Fruit fly (Drosophila melanogaster) whole organism, embryonic: ENCODE measurements around the gene CG34162.

Experiments used
- ATbp ChIP-seq: fragments of 200-800 bp; sonication (Bioruptor generic); optimal IDR thresholded peaks from 2 replicates; lab custom pipeline; 2017; ENCODE audit warnings: missing biosample characterization, mild to moderate bottlenecking, missing genetic modification characterization, missing genetic modification reagents
- Asciz ChIP-seq: fragments of 200-800 bp; sonication (Bioruptor generic); optimal IDR thresholded peaks from 2 replicates; lab custom pipeline; 2017; ENCODE audit warnings: missing biosample characterization, mild to moderate bottlenecking, missing genetic modification characterization, missing genetic modification reagents
- Blimp-1 ChIP-seq: fragments of 200-800 bp; sonication (Bioruptor generic); optimal IDR thresholded peaks from 3 replicates; lab custom pipeline; 2018; ENCODE audit warnings: missing biosample characterization, missing genetic modification characterization, mild to moderate bottlenecking, moderate library complexity, missing genetic modification reagents
- C15 ChIP-seq: fragments of 200-800 bp; sonication (Bioruptor generic); IDR thresholded peaks from 3 replicates; pipeline ENCODE4 v1.3.6; 2022; ENCODE audit warnings: missing biosample characterization, missing genetic modification characterization
- CG10209 ChIP-seq: fragments of 200-800 bp; sonication (Bioruptor generic); optimal IDR thresholded peaks from 3 replicates; lab custom pipeline; 2017; ENCODE audit warnings: missing biosample characterization, mild to moderate bottlenecking, missing genetic modification characterization, missing genetic modification reagents
- CG10274 ChIP-seq: fragments of 200-800 bp; sonication (Bioruptor generic); optimal IDR thresholded peaks from 3 replicates; lab custom pipeline; 2017; ENCODE audit warnings: missing biosample characterization, mild to moderate bottlenecking, missing genetic modification characterization
- CG11504 ChIP-seq: fragments of 200-800 bp; sonication (Bioruptor generic); optimal IDR thresholded peaks from 3 replicates; lab custom pipeline; 2019; ENCODE audit warnings: missing biosample characterization, mild to moderate bottlenecking, missing genetic modification characterization, moderate library complexity
- CG12391 ChIP-seq: fragments of 200-800 bp; sonication (Bioruptor generic); optimal IDR thresholded peaks from 3 replicates; lab custom pipeline; 2018; ENCODE audit warnings: missing biosample characterization, mild to moderate bottlenecking, missing genetic modification characterization, moderate library complexity
- CG13296 ChIP-seq: fragments of 200-800 bp; sonication (Bioruptor generic); optimal IDR thresholded peaks from 3 replicates; lab custom pipeline; 2018; ENCODE audit warnings: missing biosample characterization, mild to moderate bottlenecking, missing genetic modification characterization
- CG13775 ChIP-seq: fragments of 200-800 bp; sonication (Bioruptor generic); optimal IDR thresholded peaks from 3 replicates; lab custom pipeline; 2017; ENCODE audit warnings: missing biosample characterization, mild to moderate bottlenecking, missing genetic modification characterization
- CG14667 ChIP-seq: fragments of 200-800 bp; sonication (Bioruptor generic); IDR thresholded peaks from 2 replicates; pipeline ENCODE4 v1.3.6; 2022; ENCODE audit warnings: missing biosample characterization, missing genetic modification characterization
- CG17328 ChIP-seq: fragments of 200-800 bp; sonication (Bioruptor generic); IDR thresholded peaks from 2 replicates; pipeline ENCODE4 v1.3.6; 2022; ENCODE audit warnings: missing biosample characterization, missing genetic modification characterization
- CG17359 ChIP-seq: fragments of 200-800 bp; sonication (Bioruptor generic); optimal IDR thresholded peaks from 3 replicates; lab custom pipeline; 2018; ENCODE audit warnings: missing biosample characterization, mild to moderate bottlenecking, missing genetic modification characterization, moderate library complexity
- CG30431 ChIP-seq: fragments of 200-800 bp; sonication (Bioruptor generic); optimal IDR thresholded peaks from 2 replicates; lab custom pipeline; 2017; ENCODE audit warnings: missing biosample characterization, missing genetic modification characterization
- CG3726 ChIP-seq: fragments of 200-800 bp; sonication (Bioruptor generic); IDR thresholded peaks from 3 replicates; pipeline ENCODE4, ENCODE4 v1.3.6; 2022; ENCODE audit warnings: missing biosample characterization, missing genetic modification characterization
- CG3847 ChIP-seq: fragments of 200-800 bp; sonication (Bioruptor generic); IDR thresholded peaks from 2 replicates; pipeline ENCODE4 v1.3.6; 2022; ENCODE audit warnings: missing biosample characterization, missing genetic modification characterization
- CG4424 ChIP-seq: fragments of 200-800 bp; sonication (Bioruptor generic); optimal IDR thresholded peaks from 3 replicates; lab custom pipeline; 2016; ENCODE audit warnings: missing biosample characterization, missing genetic modification characterization
- CG4820 ChIP-seq: fragments of 200-800 bp; sonication (Bioruptor generic); optimal IDR thresholded peaks from 3 replicates; lab custom pipeline; 2016; ENCODE audit warnings: missing biosample characterization, missing genetic modification characterization
- CG7372 ChIP-seq: fragments of 200-800 bp; sonication (Bioruptor generic); IDR thresholded peaks from 2 replicates; pipeline ENCODE4 v1.3.6; 2022; ENCODE audit warnings: missing biosample characterization, missing genetic modification characterization
- CG8924 ChIP-seq: fragments of 200-800 bp; optimal IDR thresholded peaks from 3 replicates; lab custom pipeline; 2019; ENCODE audit warnings: missing biosample characterization, mild to moderate bottlenecking, missing genetic modification characterization, moderate library complexity
- CG9797 ChIP-seq: fragments of 200-800 bp; sonication (Bioruptor generic); optimal IDR thresholded peaks from 3 replicates; lab custom pipeline; 2018; ENCODE audit warnings: missing biosample characterization, mild to moderate bottlenecking, missing genetic modification characterization
- CG9817 ChIP-seq: fragments of 200-800 bp; sonication (Bioruptor generic); optimal IDR thresholded peaks from 2 replicates; lab custom pipeline; 2018; ENCODE audit warnings: missing biosample characterization, mild to moderate bottlenecking, missing genetic modification characterization, moderate library complexity
- CG9932 ChIP-seq: fragments of 200-800 bp; sonication (Bioruptor generic); IDR thresholded peaks from 2 replicates; pipeline ENCODE4 v1.3.6; 2022; ENCODE audit warnings: missing biosample characterization, missing genetic modification characterization
- CoRest ChIP-seq: fragments of 200-800 bp; sonication (Bioruptor generic); optimal IDR thresholded peaks from 3 replicates; lab custom pipeline; 2018; ENCODE audit warnings: missing biosample characterization, mild to moderate bottlenecking, missing genetic modification characterization, moderate library complexity
- CrebB ChIP-seq: fragments of 200-800 bp; sonication (Bioruptor generic); optimal IDR thresholded peaks from 3 replicates; lab custom pipeline; 2018; ENCODE audit warnings: missing biosample characterization, mild to moderate bottlenecking, missing genetic modification characterization
- D ChIP-seq, 2 experiments: fragments of 200-800 bp in 1 of 2; fragments of >200 bp in 1 of 2; sonication (Bioruptor generic) in 1 of 2; optimal IDR thresholded peaks; 2 replicates in 1 of 2; 3 replicates in 1 of 2; lab custom pipeline; 2017; ENCODE audit warnings: mild to moderate bottlenecking in 1 of 2, missing biosample characterization in 1 of 2, missing genetic modification characterization in 1 of 2, missing genetic modification reagents in 1 of 2
- Drgx ChIP-seq: fragments of 200-800 bp; sonication (Bioruptor generic); IDR thresholded peaks from 2 replicates; pipeline ENCODE4 v1.3.6; 2022; ENCODE audit warnings: missing biosample characterization, missing genetic modification characterization
- E2f2 ChIP-seq: fragments of 200-800 bp; sonication (Bioruptor generic); IDR thresholded peaks from 2 replicates; pipeline ENCODE4 v1.3.6; 2022; ENCODE audit warnings: missing biosample characterization, missing genetic modification characterization
- Ets65A ChIP-seq: fragments of 200-800 bp; sonication (Bioruptor generic); peaks from one replicate; lab custom pipeline; 2016; ENCODE audit warnings: missing biosample characterization, missing genetic modification characterization
- Med ChIP-seq: fragments of 200-800 bp; sonication (Bioruptor generic); peaks from one replicate; lab custom pipeline; 2016; ENCODE audit warnings: missing biosample characterization, missing genetic modification characterization, mild to moderate bottlenecking, inconsistent platforms, moderate library complexity
- NFAT ChIP-seq: fragments of 200-800 bp; sonication (Bioruptor generic); IDR thresholded peaks from 2 replicates; pipeline ENCODE4 v1.3.6; 2022; ENCODE audit warnings: missing biosample characterization, missing genetic modification characterization
- Oli ChIP-seq: fragments of 200-800 bp; sonication (Bioruptor generic); optimal IDR thresholded peaks from 2 replicates; lab custom pipeline; 2018; ENCODE audit warnings: missing biosample characterization, mild to moderate bottlenecking, missing genetic modification characterization, moderate library complexity
- Rx ChIP-seq: fragments of 200-800 bp; sonication (Bioruptor generic); IDR thresholded peaks from 2 replicates; pipeline ENCODE4 v1.3.6; 2022; ENCODE audit warnings: missing biosample characterization, missing genetic modification characterization
- dmrt99B ChIP-seq: fragments of 200-800 bp; sonication (Bioruptor generic); optimal IDR thresholded peaks from 2 replicates; lab custom pipeline; 2018; ENCODE audit warnings: missing biosample characterization, mild to moderate bottlenecking, missing genetic modification characterization, moderate library complexity
- fu2 ChIP-seq: fragments of 200-800 bp; sonication (Bioruptor generic); optimal IDR thresholded peaks from 2 replicates; lab custom pipeline; 2016; ENCODE audit warnings: missing biosample characterization, missing genetic modification characterization
- lmd ChIP-seq: fragments of 200-800 bp; sonication (Bioruptor generic); IDR thresholded peaks from 2 replicates; pipeline ENCODE4 v1.3.6; 2022; ENCODE audit warnings: missing biosample characterization, missing genetic modification characterization
- luna ChIP-seq: fragments of 200-800 bp; sonication (Bioruptor generic); optimal IDR thresholded peaks from 2 replicates; lab custom pipeline; 2016; ENCODE audit warnings: missing biosample characterization, missing genetic modification characterization
- slbo ChIP-seq: fragments of 200-800 bp; sonication (Bioruptor generic); IDR thresholded peaks from 2 replicates; pipeline ENCODE4 v1.3.6; 2022; ENCODE audit warnings: missing biosample characterization, missing genetic modification characterization
- slp2 ChIP-seq: fragments of 200-800 bp; sonication (Bioruptor generic); optimal IDR thresholded peaks from 2 replicates; lab custom pipeline; 2016; ENCODE audit warnings: missing biosample characterization, missing genetic modification characterization
- sug ChIP-seq: fragments of 200-800 bp; optimal IDR thresholded peaks from 2 replicates; lab custom pipeline; 2019; ENCODE audit warnings: missing biosample characterization, mild to moderate bottlenecking, missing genetic modification characterization, moderate library complexity
- tio ChIP-seq: fragments of 200-800 bp; sonication (Bioruptor generic); optimal IDR thresholded peaks from 2 replicates; lab custom pipeline; 2017; ENCODE audit warnings: missing biosample characterization, missing genetic modification characterization, inconsistent platforms
- unpg ChIP-seq: fragments of 200-800 bp; sonication (Bioruptor generic); optimal IDR thresholded peaks from 3 replicates; lab custom pipeline; 2018; ENCODE audit warnings: missing biosample characterization, mild to moderate bottlenecking, missing genetic modification characterization, moderate library complexity
- vfl ChIP-seq: fragments of 200-800 bp; sonication (Bioruptor generic); optimal IDR thresholded peaks from 2 replicates; lab custom pipeline; 2016; ENCODE audit warnings: missing biosample characterization, missing genetic modification characterization

Gene CG34162

DNA sequence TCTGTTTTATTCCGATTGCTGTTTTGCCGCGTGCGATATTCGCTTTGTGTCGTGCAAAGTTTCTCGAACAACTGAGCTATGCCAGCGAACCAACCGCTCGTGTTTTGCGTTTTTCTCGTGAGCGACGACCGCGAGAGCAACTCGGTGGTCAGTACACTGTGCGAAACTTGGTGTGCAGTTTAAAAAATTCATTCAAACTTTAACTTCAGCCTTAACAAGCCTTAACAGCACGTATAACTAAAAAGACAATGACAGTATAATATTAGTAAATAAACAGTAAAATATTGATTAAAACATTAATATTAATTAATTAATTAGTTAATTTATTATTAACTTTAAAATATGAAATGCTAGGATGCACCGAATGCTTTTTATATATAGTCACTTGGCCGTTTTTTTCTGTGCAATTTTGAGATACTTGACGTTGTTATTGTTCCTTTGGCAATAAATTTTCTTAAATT lies 3.5 kb upstream of the CG34162 start, which contains the start of gene CG31705 (continued):
- TF ChIP-seq tio (GFP tag; lab: Kevin White, UChicago) (peak; percentile 42), CG14667 (GFP tag; lab: Robert Waterston, UW) (peak; percentile 22; the same call in 1 of the 2 replicates), CG9932 (peak; percentile 52), Rx (GFP tag; lab: Robert Waterston, UW) (no peak), unpg (GFP tag; lab: Kevin White, UChicago) (peak; percentile 52), CG9817 (peak; percentile 44), CG17359 (peak; percentile 1), Drgx (peak; percentile 75), CrebB (tag; lab: Kevin White, UChicago) (no peak), CG10274 (peak; percentile 50), luna (GFP tag; lab: Kevin White, UChicago) (no peak), CG13296 (peak; percentile 14), CG12391 (tag; lab: Kevin White, UChicago) (peak; percentile 38), CG4424 (peak; percentile 34), D (optimal IDR thresholded peaks at IDR 0.05; lab: Kevin White, UChicago) (no peak), D (GFP tag; optimal IDR thresholded peaks at IDR 0.05; lab: Kevin White, UChicago) (peak; percentile 3), CG4820 (GFP tag; lab: Kevin White, UChicago) (peak; percentile 11), CG8924 (peak; percentile 54), NFAT (GFP tag; lab: Robert Waterston, UW) (peak; percentile 57), CG3847 (GFP tag; lab: Robert Waterston, UW) (0 out of 2 replicates have a peak, but pooled peaks have one; percentile 31), dmrt99B (tag; lab: Kevin White, UChicago) (peak; percentile 60), Ets65A (GFP tag; lab: Kevin White, UChicago) (peak; percentile 95), fu2 (no peak), lmd (GFP tag; lab: Robert Waterston, UW) (peak; percentile 48), CG10209 (GFP tag; lab: Kevin White, UChicago) (peak; percentile 49), CG11504 (peak; percentile 72), CG13775 (GFP tag; lab: Kevin White, UChicago) (peak; percentile 64), Med (GFP tag; lab: Kevin White, UChicago) (peak; percentile 90), Oli (peak; percentile 63), CG9797 (GFP tag; lab: Kevin White, UChicago) (no peak), ATbp (peak; percentile 3), CG17328 (0 out of 2 replicates have a peak, but pooled peaks have one; percentile 17), Blimp-1 (no peak), E2f2 (GFP tag; lab: Robert Waterston, UW) (no peak), Asciz (GFP tag; lab: Kevin White, UChicago) (no peak), sug (tag; lab: Kevin White, UChicago) (peak; percentile 4), C15 (no peak), CG3726 (GFP tag; lab: Robert Waterston, UW) (0 out of 3 replicates have a peak, but pooled peaks have one; percentile 70), slbo (peak; percentile 67), vfl (GFP tag; lab: Kevin White, UChicago) (no peak), CG7372 (GFP tag; lab: Robert Waterston, UW) (no peak), slp2 (GFP tag; lab: Kevin White, UChicago) (no peak), CG30431 (GFP tag; lab: Kevin White, UChicago) (no peak), CoRest (peak; percentile 64)
